Worm (Caenorhabditis elegans): ENCODE data around the gene fzy-1.
A peak's percentile ranks its signal among the peaks of the same experiment; 100 is the strongest.

The fzy-1 gene

ce11 chrII:5465729-5466408 lies 34.7 kb upstream of the fzy-1 start, which contains the start of gene clr-1 (continued):
- TF ChIP-seq madf-8 (GFP tag; conservative IDR thresholded peaks at IDR 0.05) = peak; percentile 92
- TF ChIP-seq dpff-1 (tag; optimal IDR thresholded peaks at IDR 0.05) = no peak
- TF ChIP-seq him-1 (tag; optimal IDR thresholded peaks at IDR 0.05) = no peak
- peak; percentile 28; the same call in 1 of the 2 replicates for TF ChIP-seq D2030.7 (GFP tag; IDR thresholded peaks at IDR 0.05)
- TF ChIP-seq dox-1 (GFP tag; IDR thresholded peaks at IDR 0.05) = no peak
- TF ChIP-seq bed-1 (GFP tag; IDR thresholded peaks at IDR 0.05) = no peak
- no peak for TF ChIP-seq F10E7.11 (tag; optimal IDR thresholded peaks at IDR 0.05)
- TF ChIP-seq lag-1 (GFP tag; IDR thresholded peaks at IDR 0.05) = no peak
- TF ChIP-seq repo-1 (tag; optimal IDR thresholded peaks at IDR 0.05) = no peak
- peak; percentile 89 for TF ChIP-seq F33H1.4 (GFP tag; IDR thresholded peaks at IDR 0.05)
- TF ChIP-seq B0261.1 (tag; optimal IDR thresholded peaks at IDR 0.05) = no peak
- TF ChIP-seq unc-130 (GFP tag; optimal IDR thresholded peaks at IDR 0.05) = no peak
- no peak for TF ChIP-seq Y56A3A.18 (GFP tag; IDR thresholded peaks at IDR 0.05)
- TF ChIP-seq Y79H2A.3 (GFP tag; conservative IDR thresholded peaks at IDR 0.05) = no peak
- no peak for TF ChIP-seq aptf-3 (GFP tag; IDR thresholded peaks at IDR 0.05)
- no peak for TF ChIP-seq tbx-9 (tag; optimal IDR thresholded peaks at IDR 0.05; ENCODE audit: borderline replicate concordance)
- no peak for TF ChIP-seq ztf-25 (GFP tag; IDR thresholded peaks at IDR 0.05)
- no peak for TF ChIP-seq ceh-100 (GFP tag; IDR thresholded peaks at IDR 0.05)
- no peak for TF ChIP-seq chd-7 (tag; optimal IDR thresholded peaks at IDR 0.05)
- TF ChIP-seq ceh-91 (GFP tag; IDR thresholded peaks at IDR 0.05) = peak; percentile 79
- TF ChIP-seq lir-1 (GFP tag; conservative IDR thresholded peaks at IDR 0.05) = no peak
- TF ChIP-seq ztf-6 (GFP tag; IDR thresholded peaks at IDR 0.05) = no peak
- no peak for TF ChIP-seq attf-6 (GFP tag; IDR thresholded peaks at IDR 0.05)
- TF ChIP-seq nhr-27 (tag; optimal IDR thresholded peaks at IDR 0.05) = no peak
- TF ChIP-seq egl-18 (GFP tag; IDR thresholded peaks at IDR 0.05) = no peak
- TF ChIP-seq ccch-3 (GFP tag; optimal IDR thresholded peaks at IDR 0.05) = no peak
- no peak for TF ChIP-seq Y53G8AR.9 (GFP tag; conservative IDR thresholded peaks at IDR 0.05)
- TF ChIP-seq snpc-1.3 (tag; optimal IDR thresholded peaks at IDR 0.05; ENCODE audit: insufficient read depth) = peak; percentile 24

- TF ChIP-seq madf-8 (GFP tag; conservative IDR thresholded peaks at IDR 0.05) (peak; percentile 43), lir-1 (GFP tag; conservative IDR thresholded peaks at IDR 0.05) (no peak), efl-1 (GFP tag; optimal IDR thresholded peaks at IDR 0.05) (peak; percentile 85), tbp1 (GFP tag; optimal IDR thresholded peaks at IDR 0.05) (peak; percentile 25), lin-35 (GFP tag; optimal IDR thresholded peaks at IDR 0.05) (peak in 2 of 3 experiments; percentile 27 to 91), T26A5.8 (tag; optimal IDR thresholded peaks at IDR 0.05) (no peak), lin-54 (GFP tag; optimal IDR thresholded peaks at IDR 0.05) (peak; percentile 87), ceh-91 (GFP tag; IDR thresholded peaks at IDR 0.05) (0 out of 2 replicates have a peak, but pooled peaks have one; percentile 17), pbrm-1 (GFP tag; IDR thresholded peaks at IDR 0.05) (0 out of 2 replicates have a peak, but pooled peaks have one; percentile 19), xnd-1 (tag; optimal IDR thresholded peaks at IDR 0.05) (peak; percentile 18), madf-3 (GFP tag; IDR thresholded peaks at IDR 0.05) (0 out of 2 replicates have a peak, but pooled peaks have one; percentile 50), nhr-80 (tag; optimal IDR thresholded peaks at IDR 0.05) (no peak), tlf-1 (GFP tag; optimal IDR thresholded peaks at IDR 0.05) (no peak), mcd-1 (GFP tag; IDR thresholded peaks at IDR 0.05) (peak; percentile 26; the same call in 1 of the 2 replicates), F52B5.7 (tag; optimal IDR thresholded peaks at IDR 0.05) (no peak), ceh-40 (GFP tag; IDR thresholded peaks at IDR 0.05) (no peak), nhr-27 (tag; optimal IDR thresholded peaks at IDR 0.05) (no peak), hmg-1.2 (GFP tag; IDR thresholded peaks at IDR 0.05) (peak; percentile 31; the same call in 1 of the 2 replicates), lin-40 (tag; optimal IDR thresholded peaks at IDR 0.05) (peak; percentile 23), snpc-4 (GFP tag; optimal IDR thresholded peaks at IDR 0.05) (peak; percentile 17), snpc-4 (tag; optimal IDR thresholded peaks at IDR 0.05) (peak in 2 of 4 experiments; percentile 23 to 50), cebp-1 (GFP tag; IDR thresholded peaks at IDR 0.05) (no peak), cebp-1 (tag; optimal IDR thresholded peaks at IDR 0.05) (peak; percentile 28), D2030.7 (GFP tag; IDR thresholded peaks at IDR 0.05) (peak; percentile 55; the same call in 1 of the 2 replicates), snpc-1.3 (tag; optimal IDR thresholded peaks at IDR 0.05; ENCODE audit: insufficient read depth) (peak; percentile 30)
Measured at ce11 chrII:5473946-5474423, 26.6 kb upstream of the fzy-1 start, which contains the start of gene mrps-16. TSS of gene mrps-16 (plus strand) at chrII:5474373.

All from whole organism, young adult.